Worm (Caenorhabditis elegans): Measurements from ENCODE around the gene C35D10.12.

ce11 chrIII:4881955-4882354 is 7.4 kb upstream of the C35D10.12 start:
- TF ChIP-seq elt-3 (tag; optimal IDR thresholded peaks at IDR 0.05) (no peak), unc-62 (GFP tag; optimal IDR thresholded peaks at IDR 0.05) (no peak), ham-2 (GFP tag; optimal IDR thresholded peaks at IDR 0.05) (no peak), blmp-1 (tag; optimal IDR thresholded peaks at IDR 0.05) (no peak), unc-120 (tag; optimal IDR thresholded peaks at IDR 0.05; ENCODE audit: poor library complexity, severe bottlenecking) (no peak), mab-5 (tag; optimal IDR thresholded peaks at IDR 0.05) (no peak), lsy-2 (tag; optimal IDR thresholded peaks at IDR 0.05) (no peak), nhr-28 (tag; optimal IDR thresholded peaks at IDR 0.05) (no peak), nhr-12 (tag; optimal IDR thresholded peaks at IDR 0.05) (no peak), ztf-11 (tag; optimal IDR thresholded peaks at IDR 0.05) (no peak)
